Worm (Caenorhabditis elegans) whole organism, young adult: Measurements from ENCODE around the gene E02C12.10.
A peak's percentile ranks its signal among the peaks of the same experiment; 100 is the strongest.
"Not testable (repeated sequence)": the region's sequence is repeated elsewhere in the genome, so short reads cannot be mapped to it uniquely, and the experiment has no call there.

Experiments
- B0019.2 ChIP-seq: fragments of 200-800 bp; sonication (Bioruptor generic); conservative IDR thresholded peaks from 2 replicates; pipeline ENCODE4 v1.3.6; 2022; ENCODE audit warnings: missing genetic modification reagents, missing genetic modification characterization, missing compliant biosample characterization
- D2030.7 ChIP-seq: fragments of 200-800 bp; sonication (Bioruptor generic); IDR thresholded peaks from 2 replicates; pipeline ENCODE4 v1.3.6; 2022; ENCODE audit warnings: missing genetic modification reagents, missing genetic modification characterization, missing compliant biosample characterization
- F22D6.2 ChIP-seq: sonication (generic microtip); optimal IDR thresholded peaks from 2 replicates; lab custom pipeline; 2016; ENCODE audit warnings: mild to moderate bottlenecking, missing genetic modification characterization, missing compliant biosample characterization
- F57C9.4 ChIP-seq: sonication (generic microtip); optimal IDR thresholded peaks from 2 replicates; lab custom pipeline; 2017; ENCODE audit warnings: mild to moderate bottlenecking, missing genetic modification characterization, missing compliant biosample characterization
- K11D2.4 ChIP-seq: fragments of 200-800 bp; sonication (Bioruptor generic); IDR thresholded peaks from 2 replicates; pipeline ENCODE4 v1.3.6; 2022; ENCODE audit warnings: missing genetic modification reagents, missing genetic modification characterization, missing compliant biosample characterization
- ccch-3 ChIP-seq: fragments of 200-800 bp; sonication (Bioruptor generic); optimal IDR thresholded peaks from 2 replicates; lab custom pipeline; 2018; ENCODE audit warnings: mild to moderate bottlenecking, missing genetic modification characterization, missing compliant biosample characterization
- cebp-1 ChIP-seq, 2 experiments: fragments of 200-800 bp in 1 of 2; sonication (Bioruptor generic) in 1 of 2; sonication (generic microtip) in 1 of 2; IDR thresholded peaks in 1 of 2; optimal IDR thresholded peaks in 1 of 2; 2 replicates each; pipeline versions ENCODE4 v1.3.6 to Lab custom; 2017 to 2022; ENCODE audit warnings: missing compliant biosample characterization in 2 of 2, missing genetic modification characterization in 2 of 2, mild to moderate bottlenecking in 1 of 2, missing genetic modification reagents in 1 of 2, moderate library complexity in 1 of 2
- ceh-91 ChIP-seq: fragments of 200-800 bp; sonication (Bioruptor generic); IDR thresholded peaks from 2 replicates; pipeline ENCODE4 v1.3.6; 2022; ENCODE audit warnings: missing genetic modification reagents, missing genetic modification characterization, missing compliant biosample characterization
- egl-18 ChIP-seq: fragments of 200-800 bp; sonication (Bioruptor generic); IDR thresholded peaks from 2 replicates; pipeline ENCODE4 v1.3.6; 2022; ENCODE audit warnings: missing genetic modification reagents, missing genetic modification characterization, missing compliant biosample characterization
- egl-44 ChIP-seq: fragments of 200-800 bp; sonication (Bioruptor generic); IDR thresholded peaks from 2 replicates; pipeline ENCODE4 v1.3.6; 2022; ENCODE audit warnings: missing genetic modification reagents, missing genetic modification characterization, missing compliant biosample characterization
- egrh-3 ChIP-seq: fragments of 200-800 bp; sonication (Bioruptor generic); IDR thresholded peaks from 2 replicates; pipeline ENCODE4 v1.3.6; 2022; ENCODE audit warnings: missing genetic modification reagents, missing genetic modification characterization, missing compliant biosample characterization
- ets-4 ChIP-seq: fragments of 200-800 bp; sonication (Bioruptor generic); optimal IDR thresholded peaks from 2 replicates; lab custom pipeline; 2018; ENCODE audit warnings: mild to moderate bottlenecking, missing genetic modification characterization, missing compliant biosample characterization
- fkh-3 ChIP-seq: sonication (generic microtip); optimal IDR thresholded peaks from 2 replicates; lab custom pipeline; 2016; ENCODE audit warnings: mild to moderate bottlenecking, missing genetic modification characterization, missing compliant biosample characterization
- gei-17 ChIP-seq: fragments of 200-800 bp; sonication (Bioruptor generic); optimal IDR thresholded peaks from 2 replicates; lab custom pipeline; 2018; ENCODE audit warnings: mild to moderate bottlenecking, missing genetic modification characterization, missing compliant biosample characterization
- lag-1 ChIP-seq: fragments of 200-800 bp; sonication (Bioruptor generic); IDR thresholded peaks from 2 replicates; pipeline ENCODE4 v1.3.6; 2022; ENCODE audit warnings: missing genetic modification reagents, missing genetic modification characterization, missing compliant biosample characterization
- lin-40 ChIP-seq: sonication (generic microtip); optimal IDR thresholded peaks from 2 replicates; lab custom pipeline; 2016; ENCODE audit warnings: missing genetic modification characterization, mild to moderate bottlenecking, missing compliant biosample characterization, missing genotype, missing genetic modification reagents
- mel-28 ChIP-seq: sonication (generic microtip); optimal IDR thresholded peaks from 2 replicates; lab custom pipeline; 2016; ENCODE audit warnings: borderline replicate concordance, mild to moderate bottlenecking, missing genetic modification characterization, missing compliant biosample characterization
- mxl-1 ChIP-seq: sonication (generic microtip); optimal IDR thresholded peaks from 2 replicates; lab custom pipeline; 2016; ENCODE audit warnings: missing genetic modification characterization, missing compliant biosample characterization
- nhr-27 ChIP-seq: fragments of 200-800 bp; sonication (Bioruptor generic); optimal IDR thresholded peaks from 2 replicates; lab custom pipeline; 2018; ENCODE audit warnings: mild to moderate bottlenecking, missing genetic modification characterization, moderate library complexity, missing compliant biosample characterization
- nhr-80 ChIP-seq: sonication (generic microtip); optimal IDR thresholded peaks from 2 replicates; lab custom pipeline; 2016; ENCODE audit warnings: missing genetic modification characterization, missing compliant biosample characterization
- rcor-1 ChIP-seq: fragments of 200-800 bp; sonication (Bioruptor generic); IDR thresholded peaks from 2 replicates; pipeline ENCODE4 v1.3.6; 2022; ENCODE audit warnings: missing genetic modification reagents, missing genetic modification characterization, missing compliant biosample characterization
- rec-8 ChIP-seq, 2 experiments: sonication (generic microtip); optimal IDR thresholded peaks; 2 replicates each; lab custom pipeline; 2016; ENCODE audit warnings: mild to moderate bottlenecking in 2 of 2, missing genetic modification characterization in 2 of 2, missing genetic modification reagents in 2 of 2, missing genotype in 2 of 2, missing biosample characterization in 1 of 2, missing compliant biosample characterization in 1 of 2, moderate library complexity in 1 of 2
- snpc-3.4 ChIP-seq: sonication (generic microtip); optimal IDR thresholded peaks from 2 replicates; lab custom pipeline; 2017; ENCODE audit warnings: missing genetic modification characterization, mild to moderate bottlenecking, missing compliant biosample characterization, antibody characterized with exemption, moderate library complexity, missing genotype, missing genetic modification reagents
- snpc-4 ChIP-seq, 5 experiments: fragments of 150-350 bp in 1 of 5; sonication (generic microtip) in 4 of 5; optimal IDR thresholded peaks; 2 replicates each; lab custom pipeline; 2014 to 2018; ENCODE audit warnings: missing genetic modification characterization in 5 of 5, missing biosample characterization in 3 of 5, antibody characterized with exemption in 2 of 5, mild to moderate bottlenecking in 2 of 5, missing compliant biosample characterization in 2 of 5, missing genotype in 2 of 5, moderate library complexity in 2 of 5, missing genetic modification reagents in 1 of 5
- tbx-9 ChIP-seq: sonication (generic microtip); optimal IDR thresholded peaks from 2 replicates; lab custom pipeline; 2016; ENCODE audit warnings: borderline replicate concordance, missing genetic modification characterization, inconsistent platforms, missing compliant biosample characterization
- zim-3 ChIP-seq: sonication (generic microtip); optimal IDR thresholded peaks from 2 replicates; lab custom pipeline; 2017; ENCODE audit warnings: mild to moderate bottlenecking, missing genetic modification characterization, moderate library complexity, missing compliant biosample characterization
- ztf-18 ChIP-seq: sonication (generic microtip); optimal IDR thresholded peaks from 2 replicates; lab custom pipeline; 2016; ENCODE audit warnings: missing genotype, mild to moderate bottlenecking, missing genetic modification characterization, missing compliant biosample characterization
- ztf-22 ChIP-seq: fragments of 200-800 bp; sonication (Bioruptor generic); optimal IDR thresholded peaks from 2 replicates; lab custom pipeline; 2018; ENCODE audit warnings: mild to moderate bottlenecking, missing genetic modification characterization, moderate library complexity, missing compliant biosample characterization
- ztf-26 ChIP-seq: sonication (generic microtip); optimal IDR thresholded peaks from 2 replicates; lab custom pipeline; 2017; ENCODE audit warnings: missing genetic modification characterization, missing compliant biosample characterization

Gene E02C12.10

ce11 chrV:9382538-9383328 lies 4.5 kb upstream of the E02C12.10 start (continued):
- TF ChIP-seq fkh-3 (tag; lab: Kevin White, UChicago) (no peak), nhr-80 (tag; lab: Kevin White, UChicago) (no peak), ztf-18 (peak; percentile 97), D2030.7 (GFP tag; lab: Robert Waterston, UW) (peak; percentile 98; the same call in 1 of the 2 replicates)

- TF ChIP-seq F22D6.2 = no peak
- no peak for TF ChIP-seq B0019.2 (GFP tag; lab: Robert Waterston, UW)
- TF ChIP-seq mxl-1 (tag; lab: Kevin White, UChicago) = no peak
- no peak for TF ChIP-seq ceh-91
- TF ChIP-seq cebp-1 (GFP tag; IDR thresholded peaks at IDR 0.05; lab: Robert Waterston, UW) = peak; percentile 65; the same call in 1 of the 2 replicates
- TF ChIP-seq cebp-1 (tag; optimal IDR thresholded peaks at IDR 0.05; lab: Kevin White, UChicago) = peak; percentile 92
- no peak for TF ChIP-seq snpc-3.4 (tag; lab: Kevin White, UChicago)
- no peak for TF ChIP-seq ztf-22 (GFP tag; lab: Kevin White, UChicago)
- TF ChIP-seq ztf-26 = no peak
- TF ChIP-seq, all 124 proteins: peak for 1
These were observed 3.7 kb upstream of the E02C12.10 start, which contains the start of gene E02C12.12 for ce11 chrV:9381846-9382363. E02C12.12 (minus strand) TSS chrV:9382313.

- TF ChIP-seq gei-17 (GFP tag; lab: Kevin White, UChicago); F57C9.4 (tag; lab: Kevin White, UChicago); ets-4: not testable (repeated sequence)
These were observed 1.6 kb upstream of the E02C12.10 start, which contains the start of gene E02C12.11 for ce11 chrV:9379808-9380207. E02C12.11 (minus strand) TSS chrV:9379908.

ce11 chrV:9376417-9376816 lies 1.8 kb downstream of the E02C12.10 start, which contains the start of gene E02C12.19:
E02C12.19 (minus strand) TSS chrV:9376517.
- TF ChIP-seq ccch-3 (GFP tag; lab: Kevin White, UChicago) (no peak), egrh-3 (GFP tag; lab: Robert Waterston, UW) (no peak), rec-8 (tag; optimal IDR thresholded peaks at IDR 0.05; lab: Kevin White, UChicago) (no peak), lin-40 (tag; lab: Kevin White, UChicago) (no peak), egl-18 (GFP tag; lab: Robert Waterston, UW) (no peak), rcor-1 (GFP tag; lab: Robert Waterston, UW) (no peak), ztf-22 (GFP tag; lab: Kevin White, UChicago) (no peak), snpc-4 (GFP tag; optimal IDR thresholded peaks at IDR 0.05; lab: Kevin White, UChicago) (no peak), snpc-4 (tag; optimal IDR thresholded peaks at IDR 0.05; lab: Kevin White, UChicago) (no peak), zim-3 (tag; lab: Kevin White, UChicago) (no peak), K11D2.4 (GFP tag; lab: Robert Waterston, UW) (no peak), lag-1 (GFP tag; lab: Robert Waterston, UW) (no peak), nhr-27 (tag; lab: Kevin White, UChicago) (no peak), mel-28 (no peak), tbx-9 (tag; lab: Kevin White, UChicago) (no peak), egl-44 (GFP tag; lab: Robert Waterston, UW) (no peak)
